Fruit fly (Drosophila melanogaster): ENCODE data around the gene CG8087.
A peak's percentile ranks its signal among the peaks of the same experiment; 100 is the strongest.

CG8087 gene

dm6 chr3R:14608892-14609692 lies 44.5 kb upstream of the CG8087 start, which contains the start of gene CG14853 (continued):
- TF ChIP-seq CG10431 (GFP tag; optimal IDR thresholded peaks at IDR 0.05) (peak; percentile 64), Hr51 (GFP tag; optimal IDR thresholded peaks at IDR 0.05) (peak in 1 of 2 experiments; percentile 96), fd64A (GFP tag; optimal IDR thresholded peaks at IDR 0.05) (peak; percentile 85), Hr78 (GFP tag; optimal IDR thresholded peaks at IDR 0.05) (no peak), bbx (GFP tag; IDR thresholded peaks at IDR 0.05; ENCODE audit: partially characterized antibody) (no peak), CG7372 (GFP tag; IDR thresholded peaks at IDR 0.05) (peak; percentile 67), sima (GFP tag; optimal IDR thresholded peaks at IDR 0.05) (no peak), CG33557 (GFP tag; optimal IDR thresholded peaks at IDR 0.05) (peak; percentile 25), Nf-YC (tag; optimal IDR thresholded peaks at IDR 0.05) (peak; percentile 72), CG3065 (GFP tag; optimal IDR thresholded peaks at IDR 0.05) (peak; percentile 48), Antp (GFP tag; optimal IDR thresholded peaks at IDR 0.05) (no peak), disco-r (GFP tag; optimal IDR thresholded peaks at IDR 0.05) (no peak), NFAT (GFP tag; IDR thresholded peaks at IDR 0.05) (peak; percentile 56; the same call in 1 of the 2 replicates), CG4360 (GFP tag; IDR thresholded peaks at IDR 0.05) (no peak), CG8765 (GFP tag; IDR thresholded peaks at IDR 0.05) (no peak), CG18619 (GFP tag; optimal IDR thresholded peaks at IDR 0.05) (peak; percentile 73), Deaf1 (tag; optimal IDR thresholded peaks at IDR 0.05) (peak; percentile 60), Dad (GFP tag; optimal IDR thresholded peaks at IDR 0.05) (no peak), CG14667 (GFP tag; IDR thresholded peaks at IDR 0.05) (peak; percentile 72), Lhr (GFP tag; optimal IDR thresholded peaks at IDR 0.05) (peak; percentile 22), br (optimal IDR thresholded peaks at IDR 0.05) (no peak), CG12104 (GFP tag; optimal IDR thresholded peaks at IDR 0.05) (peak; percentile 38), CG3281 (GFP tag; optimal IDR thresholded peaks at IDR 0.05) (peak; percentile 59), CG3847 (GFP tag; IDR thresholded peaks at IDR 0.05) (peak; percentile 69), Six4 (GFP tag; optimal IDR thresholded peaks at IDR 0.05) (peak; percentile 44), dm (GFP tag; optimal IDR thresholded peaks at IDR 0.05) (no peak), CG42726 (GFP tag; IDR thresholded peaks at IDR 0.05; ENCODE audit: partially characterized antibody) (no peak), Poxn (GFP tag; IDR thresholded peaks at IDR 0.05) (no peak), peb (GFP tag; IDR thresholded peaks at IDR 0.05) (no peak; the same call in 1 of the 2 replicates), zen (tag; optimal IDR thresholded peaks at IDR 0.05) (no peak), CG8944 (GFP tag; optimal IDR thresholded peaks at IDR 0.05) (no peak), Hmx (GFP tag; optimal IDR thresholded peaks at IDR 0.05) (no peak), jing (GFP tag; optimal IDR thresholded peaks at IDR 0.05) (peak; percentile 55), oc (tag; optimal IDR thresholded peaks at IDR 0.05) (peak; percentile 89), CG12659 (GFP tag; optimal IDR thresholded peaks at IDR 0.05) (peak; percentile 93), sd (tag; optimal IDR thresholded peaks at IDR 0.05) (no peak), CG43689 (GFP tag; IDR thresholded peaks at IDR 0.05) (peak; percentile 58), CG17361 (GFP tag; IDR thresholded peaks at IDR 0.05) (peak; percentile 90), CG33213 (GFP tag; optimal IDR thresholded peaks at IDR 0.05) (no peak), Meics (GFP tag; optimal IDR thresholded peaks at IDR 0.05) (peak; percentile 77), Tbp (GFP tag; optimal IDR thresholded peaks at IDR 0.05) (no peak), stc (GFP tag; IDR thresholded peaks at IDR 0.05) (peak; percentile 76), pho (GFP tag; optimal IDR thresholded peaks at IDR 0.05) (peak; percentile 6), Gsc (GFP tag; IDR thresholded peaks at IDR 0.05) (no peak), btn (GFP tag; optimal IDR thresholded peaks at IDR 0.05) (peak; percentile 62), unc-4 (GFP tag; IDR thresholded peaks at IDR 0.05; ENCODE audit: partially characterized antibody) (no peak), ATbp (GFP tag; optimal IDR thresholded peaks at IDR 0.05) (peak; percentile 76), CG7839 (tag; optimal IDR thresholded peaks at IDR 0.05) (peak; percentile 93), eve (GFP tag; optimal IDR thresholded peaks at IDR 0.05) (peak in 1 of 2 experiments; percentile 68), Lpt (GFP tag; optimal IDR thresholded peaks at IDR 0.05) (no peak)

Data from whole organism, embryonic.